Fruit fly (Drosophila melanogaster) whole organism, prepupa: ENCODE results near the gene CG34238.

Source experiments
- Blimp-1 ChIP-seq: fragments of 200-800 bp; sonication (Bioruptor generic); optimal IDR thresholded peaks from 3 replicates; lab custom pipeline; 2017; ENCODE audit warnings: missing biosample characterization, missing genetic modification characterization, mild to moderate bottlenecking, moderate library complexity, missing genetic modification reagents
- CG10669 ChIP-seq: fragments of 200-800 bp; sonication (Bioruptor generic); optimal IDR thresholded peaks from 3 replicates; lab custom pipeline; 2018; ENCODE audit warnings: missing biosample characterization, mild to moderate bottlenecking, missing genetic modification characterization, moderate library complexity
- CG11294 ChIP-seq: fragments of 200-800 bp; sonication (Bioruptor generic); IDR thresholded peaks from 2 replicates; pipeline ENCODE4 v1.3.6; 2022; ENCODE audit warnings: missing biosample characterization, missing genetic modification characterization
- CG11762 ChIP-seq: fragments of 200-800 bp; sonication (Bioruptor generic); optimal IDR thresholded peaks from 3 replicates; lab custom pipeline; 2016; ENCODE audit warnings: missing biosample characterization, missing genetic modification characterization; ENCODE audit not compliant: insufficient read depth
- CG11902 ChIP-seq: fragments of 200-800 bp; sonication (Bioruptor generic); optimal IDR thresholded peaks from 3 replicates; lab custom pipeline; 2016; ENCODE audit warnings: missing biosample characterization, missing genetic modification characterization
- CG1621 ChIP-seq: fragments of 200-800 bp; sonication (Bioruptor generic); optimal IDR thresholded peaks from 3 replicates; lab custom pipeline; 2018; ENCODE audit warnings: missing biosample characterization, mild to moderate bottlenecking, missing genetic modification characterization
- CG16779 ChIP-seq: fragments of 200-800 bp; sonication (Bioruptor generic); optimal IDR thresholded peaks from 3 replicates; lab custom pipeline; 2017; ENCODE audit warnings: missing biosample characterization, mild to moderate bottlenecking, missing genetic modification characterization
- CG3032 ChIP-seq: fragments of 200-800 bp; optimal IDR thresholded peaks from 2 replicates; lab custom pipeline; 2019; ENCODE audit warnings: missing biosample characterization, mild to moderate bottlenecking, missing genetic modification characterization, moderate library complexity
- CG31627 ChIP-seq: fragments of 200-800 bp; sonication (Bioruptor generic); optimal IDR thresholded peaks from 3 replicates; lab custom pipeline; 2016; ENCODE audit warnings: missing biosample characterization, missing genetic modification characterization
- CG34406 ChIP-seq: fragments of 200-800 bp; sonication (Bioruptor generic); optimal IDR thresholded peaks from 3 replicates; lab custom pipeline; 2016; ENCODE audit warnings: missing biosample characterization, missing genetic modification characterization
- CG3919 ChIP-seq: fragments of 200-800 bp; sonication (Bioruptor generic); optimal IDR thresholded peaks from 3 replicates; lab custom pipeline; 2016; ENCODE audit warnings: missing biosample characterization, missing genetic modification characterization
- CG4318 ChIP-seq: fragments of 200-800 bp; sonication (Bioruptor generic); optimal IDR thresholded peaks from 3 replicates; lab custom pipeline; 2017; ENCODE audit warnings: missing biosample characterization, mild to moderate bottlenecking, missing genetic modification characterization
- CG6163 ChIP-seq: fragments of 200-800 bp; sonication (Bioruptor generic); IDR thresholded peaks from 3 replicates; pipeline ENCODE4 v1.3.6; 2022; ENCODE audit warnings: missing biosample characterization, missing genetic modification characterization
- CG6276 ChIP-seq: fragments of 200-800 bp; sonication (Bioruptor generic); optimal IDR thresholded peaks from 2 replicates; lab custom pipeline; 2017; ENCODE audit warnings: missing biosample characterization, mild to moderate bottlenecking, missing genetic modification characterization
- CG6792 ChIP-seq: fragments of 200-800 bp; sonication (Bioruptor generic); optimal IDR thresholded peaks from 3 replicates; lab custom pipeline; 2016; ENCODE audit warnings: missing biosample characterization, missing genetic modification characterization
- CG6808 ChIP-seq: fragments of 200-800 bp; sonication (Bioruptor generic); optimal IDR thresholded peaks from 3 replicates; lab custom pipeline; 2017; ENCODE audit warnings: missing biosample characterization, missing genetic modification characterization, mild to moderate bottlenecking, moderate library complexity, missing genetic modification reagents
- CG6854 ChIP-seq: fragments of 200-800 bp; sonication (Bioruptor generic); optimal IDR thresholded peaks from 2 replicates; lab custom pipeline; 2017; ENCODE audit warnings: missing biosample characterization, mild to moderate bottlenecking, missing genetic modification characterization
- CG7368 ChIP-seq: fragments of 200-800 bp; sonication (Bioruptor generic); optimal IDR thresholded peaks from 3 replicates; lab custom pipeline; 2016; ENCODE audit warnings: missing biosample characterization, missing genetic modification characterization
- CG8319 ChIP-seq: fragments of 200-800 bp; sonication (Bioruptor generic); optimal IDR thresholded peaks from 3 replicates; lab custom pipeline; 2016; ENCODE audit warnings: missing biosample characterization, missing genetic modification characterization
- CG8632 ChIP-seq: fragments of 200-800 bp; sonication (Bioruptor generic); optimal IDR thresholded peaks from 3 replicates; lab custom pipeline; 2016; ENCODE audit warnings: missing biosample characterization, missing genetic modification characterization
- CG9139 ChIP-seq: fragments of 200-800 bp; sonication (Bioruptor generic); optimal IDR thresholded peaks from 3 replicates; lab custom pipeline; 2017; ENCODE audit warnings: missing biosample characterization, mild to moderate bottlenecking, missing genetic modification characterization
- Eip93F ChIP-seq: fragments of 200-800 bp; sonication (Bioruptor generic); optimal IDR thresholded peaks from 2 replicates; lab custom pipeline; 2016; ENCODE audit warnings: missing biosample characterization, mild to moderate bottlenecking, missing genetic modification characterization
- Ets21C ChIP-seq: fragments of 200-800 bp; sonication (Bioruptor generic); optimal IDR thresholded peaks from 3 replicates; lab custom pipeline; 2016; ENCODE audit warnings: missing biosample characterization, missing genetic modification characterization
- Ets96B ChIP-seq: fragments of 200-800 bp; optimal IDR thresholded peaks from 2 replicates; lab custom pipeline; 2019; ENCODE audit warnings: missing biosample characterization, mild to moderate bottlenecking, missing genetic modification characterization, moderate library complexity
- Hr38 ChIP-seq: sonication (Bioruptor generic); optimal IDR thresholded peaks from 2 replicates; lab custom pipeline; 2016; ENCODE audit warnings: missing biosample characterization, missing genetic modification characterization
- Hr4 ChIP-seq: fragments of 200-800 bp; sonication (Bioruptor generic); optimal IDR thresholded peaks from 3 replicates; lab custom pipeline; 2016; ENCODE audit warnings: missing biosample characterization, missing genetic modification characterization
- Met ChIP-seq: fragments of 200-800 bp; sonication (Bioruptor generic); optimal IDR thresholded peaks from 3 replicates; lab custom pipeline; 2016; ENCODE audit warnings: missing biosample characterization, missing genetic modification characterization
- Sox15 ChIP-seq: fragments of 200-800 bp; sonication (Bioruptor generic); optimal IDR thresholded peaks from 3 replicates; lab custom pipeline; 2016; ENCODE audit warnings: missing biosample characterization, missing genetic modification characterization
- achi ChIP-seq: fragments of 200-800 bp; sonication (Bioruptor generic); optimal IDR thresholded peaks from 3 replicates; lab custom pipeline; 2016; ENCODE audit warnings: missing biosample characterization, missing genetic modification characterization
- acj6 ChIP-seq: fragments of 200-800 bp; sonication (Bioruptor generic); optimal IDR thresholded peaks from 3 replicates; lab custom pipeline; 2016; ENCODE audit warnings: missing biosample characterization, missing genetic modification characterization
- cyc ChIP-seq: fragments of 200-800 bp; sonication (Bioruptor generic); optimal IDR thresholded peaks from 3 replicates; lab custom pipeline; 2016; ENCODE audit warnings: missing biosample characterization, missing genetic modification characterization
- dsx ChIP-seq: fragments of 200-800 bp; optimal IDR thresholded peaks from 3 replicates; lab custom pipeline; 2019; ENCODE audit warnings: missing biosample characterization, mild to moderate bottlenecking, missing genetic modification characterization, moderate library complexity; ENCODE audit not compliant: poor library complexity, severe bottlenecking
- eg ChIP-seq: fragments of 200-800 bp; sonication (Bioruptor generic); IDR thresholded peaks from 3 replicates; pipeline ENCODE4 v1.3.6; 2022; ENCODE audit warnings: missing biosample characterization, missing genetic modification characterization
- esn ChIP-seq: fragments of 200-800 bp; sonication (Bioruptor generic); optimal IDR thresholded peaks from 2 replicates; lab custom pipeline; 2016; ENCODE audit warnings: missing biosample characterization, mild to moderate bottlenecking, missing genetic modification characterization, moderate library complexity
- fkh ChIP-seq: fragments of 200-800 bp; sonication (Bioruptor generic); optimal IDR thresholded peaks from 3 replicates; lab custom pipeline; 2017; ENCODE audit warnings: missing biosample characterization, mild to moderate bottlenecking, missing genetic modification characterization, moderate library complexity
- net ChIP-seq: fragments of 200-800 bp; sonication (Bioruptor generic); optimal IDR thresholded peaks from 3 replicates; lab custom pipeline; 2016; ENCODE audit warnings: missing biosample characterization, missing genetic modification characterization
- pdm3 ChIP-seq: fragments of 200-800 bp; sonication (Bioruptor generic); optimal IDR thresholded peaks from 3 replicates; lab custom pipeline; 2016; ENCODE audit warnings: missing biosample characterization, missing genetic modification characterization
- salr ChIP-seq, 2 experiments: fragments of 200-800 bp; sonication (Bioruptor generic); optimal IDR thresholded peaks; 3 replicates each; lab custom pipeline; 2016 to 2018; ENCODE audit warnings: missing biosample characterization in 2 of 2, missing genetic modification characterization in 2 of 2, mild to moderate bottlenecking in 1 of 2
- ss ChIP-seq, 2 experiments: fragments of 200-800 bp; sonication (Bioruptor generic); optimal IDR thresholded peaks; 2 replicates in 1 of 2; 3 replicates in 1 of 2; lab custom pipeline; 2017 to 2018; ENCODE audit warnings: mild to moderate bottlenecking in 2 of 2, missing biosample characterization in 2 of 2, missing genetic modification characterization in 2 of 2, moderate library complexity in 1 of 2
- svp ChIP-seq: fragments of 200-800 bp; sonication (Bioruptor generic); peaks from one replicate; lab custom pipeline; 2016; ENCODE audit warnings: missing biosample characterization, missing genetic modification characterization
- vri ChIP-seq: fragments of 200-800 bp; sonication (Bioruptor generic); optimal IDR thresholded peaks from 3 replicates; lab custom pipeline; 2016; ENCODE audit warnings: missing biosample characterization, mild to moderate bottlenecking, missing genetic modification characterization

The CG34238 gene

dm6 chr3L:10672540-10672939 lies 46.2 kb downstream of the CG34238 start:
- TF ChIP-seq vri (GFP tag; lab: Kevin White, UChicago) = no peak
- TF ChIP-seq CG11294 = no peak
- no peak for TF ChIP-seq CG16779 (tag; lab: Kevin White, UChicago)
- TF ChIP-seq dsx = no peak
- TF ChIP-seq eg (GFP tag; lab: Robert Waterston, UW) = 0 out of 3 replicates have a peak, but pooled peaks have one; percentile 15

- TF ChIP-seq CG6276 (GFP tag; lab: Kevin White, UChicago) = no peak
- TF ChIP-seq CG9139 (GFP tag; lab: Kevin White, UChicago) = no peak
- peak; percentile 20 for TF ChIP-seq fkh (GFP tag; lab: Kevin White, UChicago)
- no peak for TF ChIP-seq Eip93F
- no peak for TF ChIP-seq CG6808 (GFP tag; lab: Kevin White, UChicago)
- TF ChIP-seq CG6854 (GFP tag; lab: Kevin White, UChicago) = peak; percentile 21
- TF ChIP-seq Ets96B (tag; lab: Kevin White, UChicago) = no peak
- TF ChIP-seq Met (GFP tag; lab: Kevin White, UChicago) = peak; percentile 5
- no peak for TF ChIP-seq CG11762 (GFP tag; lab: Kevin White, UChicago)
- peak; percentile 33 to 39 for TF ChIP-seq ss (GFP tag; optimal IDR thresholded peaks at IDR 0.05; lab: Kevin White, UChicago)
- peak; percentile 3 for TF ChIP-seq dsx
- peak; percentile 64 for TF ChIP-seq svp (GFP tag; lab: Kevin White, UChicago)
- TF ChIP-seq CG6163 (GFP tag; lab: Robert Waterston, UW) = peak; percentile 40; the same call in 1 of the 3 replicates
Observed at dm6 chr3L:10674145-10674547, 47.8 kb downstream of the CG34238 start.

- no peak for TF ChIP-seq CG1621 (tag; lab: Kevin White, UChicago)
- no peak for TF ChIP-seq Hr38 (GFP tag; lab: Kevin White, UChicago)
Observed at dm6 chr3L:10674940-10675339, 48.6 kb downstream of the CG34238 start.

dm6 chr3L:10675635-10676393 lies 49.5 kb downstream of the CG34238 start:
- TF ChIP-seq salr (GFP tag; optimal IDR thresholded peaks at IDR 0.05; lab: Kevin White, UChicago) (peak in 1 of 2 experiments; percentile 42), CG3032 (tag; lab: Kevin White, UChicago) (peak; percentile 67), CG9139 (GFP tag; lab: Kevin White, UChicago) (peak; percentile 90), cyc (no peak), CG11294 (no peak; the same call in 1 of the 2 replicates), acj6 (GFP tag; lab: Kevin White, UChicago) (peak; percentile 26), CG6792 (GFP tag; lab: Kevin White, UChicago) (peak; percentile 17), Hr4 (GFP tag; lab: Kevin White, UChicago) (peak; percentile 33), CG4318 (GFP tag; lab: Kevin White, UChicago) (no peak), CG31627 (no peak), dsx (peak; percentile 68), CG10669 (peak; percentile 66), CG11762 (GFP tag; lab: Kevin White, UChicago) (peak; percentile 25), CG34406 (GFP tag; lab: Kevin White, UChicago) (peak; percentile 35), achi (GFP tag; lab: Kevin White, UChicago) (peak; percentile 26), CG8632 (GFP tag; lab: Kevin White, UChicago) (peak; percentile 40), Eip93F (peak; percentile 71), esn (GFP tag; lab: Kevin White, UChicago) (peak; percentile 23), CG11902 (GFP tag; lab: Kevin White, UChicago) (no peak), CG8319 (GFP tag; lab: Kevin White, UChicago) (peak; percentile 34), pdm3 (GFP tag; lab: Kevin White, UChicago) (peak; percentile 19), fkh (GFP tag; lab: Kevin White, UChicago) (peak; percentile 30), net (GFP tag; lab: Kevin White, UChicago) (peak; percentile 59), vri (GFP tag; lab: Kevin White, UChicago) (peak; percentile 65), CG1621 (tag; lab: Kevin White, UChicago) (peak; percentile 51), Blimp-1 (GFP tag; lab: Kevin White, UChicago) (peak; percentile 26), eg (GFP tag; lab: Robert Waterston, UW) (peak; percentile 90), Ets21C (GFP tag; lab: Kevin White, UChicago) (no peak), CG6854 (GFP tag; lab: Kevin White, UChicago) (peak; percentile 79), CG3919 (GFP tag; lab: Kevin White, UChicago) (peak; percentile 48), Met (GFP tag; lab: Kevin White, UChicago) (peak; percentile 52), ss (GFP tag; optimal IDR thresholded peaks at IDR 0.05; lab: Kevin White, UChicago) (peak; percentile 92 to 94), Ets96B (tag; lab: Kevin White, UChicago) (peak; percentile 53), CG7368 (GFP tag; lab: Kevin White, UChicago) (peak; percentile 24), Sox15 (GFP tag; lab: Kevin White, UChicago) (no peak)
